Fruit fly (Drosophila melanogaster) whole organism, embryonic: ENCODE results near the gene CheB98a.
A peak's percentile ranks its signal among the peaks of the same experiment; 100 is the strongest.

Source experiments
- ATbp ChIP-seq: fragments of 200-800 bp; sonication (Bioruptor generic); optimal IDR thresholded peaks from 2 replicates; lab custom pipeline; 2017; ENCODE audit warnings: missing biosample characterization, mild to moderate bottlenecking, missing genetic modification characterization, missing genetic modification reagents
- Asciz ChIP-seq: fragments of 200-800 bp; sonication (Bioruptor generic); optimal IDR thresholded peaks from 2 replicates; lab custom pipeline; 2017; ENCODE audit warnings: missing biosample characterization, mild to moderate bottlenecking, missing genetic modification characterization, missing genetic modification reagents
- Atf-2 ChIP-seq: fragments of 200-800 bp; sonication (Bioruptor generic); optimal IDR thresholded peaks from 2 replicates; lab custom pipeline; 2016; ENCODE audit warnings: missing biosample characterization, missing genetic modification characterization
- Blimp-1 ChIP-seq: fragments of 200-800 bp; sonication (Bioruptor generic); optimal IDR thresholded peaks from 3 replicates; lab custom pipeline; 2018; ENCODE audit warnings: missing biosample characterization, missing genetic modification characterization, mild to moderate bottlenecking, moderate library complexity, missing genetic modification reagents
- CG10366 ChIP-seq: fragments of 200-800 bp; sonication (Bioruptor generic); IDR thresholded peaks from 2 replicates; pipeline ENCODE4 v1.3.6; 2022; ENCODE audit warnings: missing biosample characterization, missing genetic modification characterization
- CG10543 ChIP-seq: fragments of 200-800 bp; sonication (Bioruptor generic); optimal IDR thresholded peaks from 3 replicates; lab custom pipeline; 2017; ENCODE audit warnings: missing biosample characterization, mild to moderate bottlenecking, missing genetic modification characterization, moderate library complexity
- CG10654 ChIP-seq: fragments of 200-800 bp; sonication (Bioruptor generic); optimal IDR thresholded peaks from 2 replicates; lab custom pipeline; 2016; ENCODE audit warnings: missing biosample characterization, missing genetic modification characterization
- CG11723 ChIP-seq: fragments of 200-800 bp; sonication (Bioruptor generic); optimal IDR thresholded peaks from 2 replicates; lab custom pipeline; 2017; ENCODE audit warnings: missing biosample characterization, mild to moderate bottlenecking, missing genetic modification characterization
- CG12104 ChIP-seq: fragments of 200-800 bp; sonication (Bioruptor generic); optimal IDR thresholded peaks from 3 replicates; lab custom pipeline; 2016; ENCODE audit warnings: missing biosample characterization, missing genetic modification characterization
- CG1233 ChIP-seq: fragments of 200-800 bp; sonication (Bioruptor generic); optimal IDR thresholded peaks from 4 replicates; lab custom pipeline; 2018; ENCODE audit warnings: missing biosample characterization, mild to moderate bottlenecking, missing genetic modification characterization
- CG12769 ChIP-seq: fragments of 200-800 bp; sonication (Bioruptor generic); optimal IDR thresholded peaks from 2 replicates; lab custom pipeline; 2019; ENCODE audit warnings: missing biosample characterization, mild to moderate bottlenecking, missing genetic modification characterization, moderate library complexity
- CG13775 ChIP-seq: fragments of 200-800 bp; sonication (Bioruptor generic); optimal IDR thresholded peaks from 3 replicates; lab custom pipeline; 2017; ENCODE audit warnings: missing biosample characterization, mild to moderate bottlenecking, missing genetic modification characterization
- CG15601 ChIP-seq: fragments of 200-800 bp; sonication (Bioruptor generic); optimal IDR thresholded peaks from 3 replicates; lab custom pipeline; 2019; ENCODE audit warnings: missing biosample characterization, mild to moderate bottlenecking, missing genetic modification characterization, moderate library complexity
- CG16815 ChIP-seq: fragments of 200-800 bp; sonication (Bioruptor generic); optimal IDR thresholded peaks from 3 replicates; lab custom pipeline; 2017; ENCODE audit warnings: missing biosample characterization, mild to moderate bottlenecking, missing genetic modification characterization
- CG17568 ChIP-seq: fragments of 200-800 bp; sonication (Bioruptor generic); optimal IDR thresholded peaks from 2 replicates; lab custom pipeline; 2018; ENCODE audit warnings: missing biosample characterization, mild to moderate bottlenecking, missing genetic modification characterization, moderate library complexity
- CG1792 ChIP-seq: fragments of 200-800 bp; sonication (Bioruptor generic); optimal IDR thresholded peaks from 2 replicates; lab custom pipeline; 2016; ENCODE audit warnings: missing biosample characterization, missing genetic modification characterization
- CG33557 ChIP-seq: fragments of 200-800 bp; sonication (Bioruptor generic); optimal IDR thresholded peaks from 2 replicates; lab custom pipeline; 2019; ENCODE audit warnings: missing biosample characterization, mild to moderate bottlenecking, missing genetic modification characterization, moderate library complexity
- CG3995 ChIP-seq: fragments of 200-800 bp; sonication (Bioruptor generic); optimal IDR thresholded peaks from 3 replicates; lab custom pipeline; 2016; ENCODE audit warnings: missing biosample characterization, missing genetic modification characterization
- CG42726 ChIP-seq: fragments of 200-800 bp; sonication (Bioruptor generic); IDR thresholded peaks from 2 replicates; pipeline ENCODE4 v1.3.6; 2022; ENCODE audit warnings: missing biosample characterization, missing genetic modification characterization; ENCODE audit not compliant: partially characterized antibody
- CG4617 ChIP-seq: fragments of 200-800 bp; sonication (Bioruptor generic); optimal IDR thresholded peaks from 3 replicates; lab custom pipeline; 2016; ENCODE audit warnings: missing biosample characterization, missing genetic modification characterization, borderline replicate concordance
- CG6175 ChIP-seq: fragments of 200-800 bp; sonication (Bioruptor generic); IDR thresholded peaks from 3 replicates; pipeline ENCODE4 v1.3.6; 2022; ENCODE audit warnings: missing biosample characterization, missing genetic modification characterization
- CG7963 ChIP-seq: fragments of 200-800 bp; sonication (Bioruptor generic); IDR thresholded peaks from 3 replicates; pipeline ENCODE4 v1.3.6; 2022; ENCODE audit warnings: missing biosample characterization, missing genetic modification characterization; ENCODE audit not compliant: partially characterized antibody
- CG8281 ChIP-seq: fragments of 200-800 bp; sonication (Bioruptor generic); optimal IDR thresholded peaks from 2 replicates; lab custom pipeline; 2018; ENCODE audit warnings: missing biosample characterization, mild to moderate bottlenecking, missing genetic modification characterization, moderate library complexity
- CG8359 ChIP-seq: fragments of 200-800 bp; sonication (Bioruptor generic); optimal IDR thresholded peaks from 2 replicates; lab custom pipeline; 2017; ENCODE audit warnings: missing biosample characterization, mild to moderate bottlenecking, missing genetic modification characterization, borderline replicate concordance
- CG8478 ChIP-seq: fragments of >200 bp; optimal IDR thresholded peaks from 2 replicates; lab custom pipeline; 2018
- CG8765 ChIP-seq: fragments of 200-800 bp; sonication (Bioruptor generic); IDR thresholded peaks from 2 replicates; pipeline ENCODE4 v1.3.6; 2022; ENCODE audit warnings: missing biosample characterization, missing genetic modification characterization
- CG8924 ChIP-seq: fragments of 200-800 bp; optimal IDR thresholded peaks from 3 replicates; lab custom pipeline; 2019; ENCODE audit warnings: missing biosample characterization, mild to moderate bottlenecking, missing genetic modification characterization, moderate library complexity
- CG8944 ChIP-seq: fragments of 200-800 bp; sonication (Bioruptor generic); optimal IDR thresholded peaks from 3 replicates; lab custom pipeline; 2016; ENCODE audit warnings: missing biosample characterization, missing genetic modification characterization
- Deaf1 ChIP-seq: fragments of 200-800 bp; optimal IDR thresholded peaks from 3 replicates; lab custom pipeline; 2019; ENCODE audit warnings: missing biosample characterization, mild to moderate bottlenecking, missing genetic modification characterization, moderate library complexity
- Fer1 ChIP-seq: fragments of 200-800 bp; sonication (Bioruptor generic); optimal IDR thresholded peaks from 2 replicates; lab custom pipeline; 2017; ENCODE audit warnings: missing biosample characterization, mild to moderate bottlenecking, missing genetic modification characterization
- Hr3 ChIP-seq: fragments of 200-800 bp; sonication (Bioruptor generic); optimal IDR thresholded peaks from 3 replicates; lab custom pipeline; 2016; ENCODE audit warnings: missing biosample characterization, missing genetic modification characterization
- Mes4 ChIP-seq: fragments of 200-800 bp; sonication (Bioruptor generic); optimal IDR thresholded peaks from 2 replicates; lab custom pipeline; 2016; ENCODE audit warnings: missing biosample characterization, missing genetic modification characterization
- Neu2 ChIP-seq: fragments of 200-800 bp; sonication (Bioruptor generic); optimal IDR thresholded peaks from 3 replicates; lab custom pipeline; 2016; ENCODE audit warnings: missing biosample characterization, missing genetic modification characterization, borderline replicate concordance
- Sox100B ChIP-seq: fragments of 200-800 bp; sonication (Bioruptor generic); optimal IDR thresholded peaks from 3 replicates; lab custom pipeline; 2018; ENCODE audit warnings: missing biosample characterization, mild to moderate bottlenecking, missing genetic modification characterization
- ac ChIP-seq: fragments of 200-800 bp; sonication (Bioruptor generic); optimal IDR thresholded peaks from 3 replicates; lab custom pipeline; 2017; ENCODE audit warnings: missing biosample characterization, mild to moderate bottlenecking, missing genetic modification characterization
- bsh ChIP-seq, 2 experiments: fragments of 200-800 bp; sonication (Bioruptor generic); optimal IDR thresholded peaks; 2 replicates each; lab custom pipeline; 2017 to 2018; ENCODE audit warnings: mild to moderate bottlenecking in 2 of 2, missing biosample characterization in 2 of 2, missing genetic modification characterization in 2 of 2, moderate library complexity in 1 of 2
- cg ChIP-seq: fragments of 200-800 bp; sonication (Bioruptor generic); optimal IDR thresholded peaks from 3 replicates; lab custom pipeline; 2019; ENCODE audit warnings: missing biosample characterization, mild to moderate bottlenecking, missing genetic modification characterization, moderate library complexity
- crc ChIP-seq: fragments of 200-800 bp; sonication (Bioruptor generic); optimal IDR thresholded peaks from 2 replicates; lab custom pipeline; 2016; ENCODE audit warnings: missing biosample characterization, missing genetic modification characterization
- da ChIP-seq: fragments of 200-800 bp; sonication (Bioruptor generic); optimal IDR thresholded peaks from 2 replicates; lab custom pipeline; 2016; ENCODE audit warnings: missing biosample characterization, missing genetic modification characterization
- gsb-n ChIP-seq: fragments of 200-800 bp; sonication (Bioruptor generic); optimal IDR thresholded peaks from 3 replicates; lab custom pipeline; 2018; ENCODE audit warnings: missing biosample characterization, mild to moderate bottlenecking, missing genetic modification characterization
- hb ChIP-seq: fragments of 200-800 bp; sonication (Bioruptor generic); IDR thresholded peaks from 3 replicates; pipeline ENCODE4 v1.3.6; 2022; ENCODE audit warnings: missing biosample characterization, missing genetic modification characterization; ENCODE audit not compliant: partially characterized antibody
- lilli ChIP-seq: fragments of 200-800 bp; sonication (Bioruptor generic); optimal IDR thresholded peaks from 3 replicates; lab custom pipeline; 2016; ENCODE audit warnings: missing biosample characterization, missing genetic modification characterization
- mirr ChIP-seq: fragments of 200-800 bp; sonication (Bioruptor generic); optimal IDR thresholded peaks from 3 replicates; lab custom pipeline; 2018; ENCODE audit warnings: missing biosample characterization, mild to moderate bottlenecking, missing genetic modification characterization
- mld ChIP-seq: fragments of 200-800 bp; sonication (Bioruptor generic); IDR thresholded peaks from 3 replicates; pipeline ENCODE4 v1.3.6; 2022; ENCODE audit warnings: missing biosample characterization, missing genetic modification characterization; ENCODE audit not compliant: partially characterized antibody
- pfk ChIP-seq: fragments of 200-800 bp; sonication (Bioruptor generic); optimal IDR thresholded peaks from 2 replicates; lab custom pipeline; 2018; ENCODE audit warnings: missing biosample characterization, mild to moderate bottlenecking, missing genetic modification characterization, moderate library complexity
- shn ChIP-seq: fragments of 200-800 bp; sonication (Bioruptor generic); optimal IDR thresholded peaks from 3 replicates; lab custom pipeline; 2016; ENCODE audit warnings: missing biosample characterization, missing genetic modification characterization
- trh ChIP-seq: fragments of 200-800 bp; sonication (Bioruptor generic); optimal IDR thresholded peaks from 2 replicates; lab custom pipeline; 2016; ENCODE audit warnings: missing biosample characterization, missing genetic modification characterization
- tx ChIP-seq: fragments of 200-800 bp; sonication (Bioruptor generic); optimal IDR thresholded peaks from 2 replicates; lab custom pipeline; 2016; ENCODE audit warnings: missing biosample characterization, missing genetic modification characterization

CheB98a gene

dm6 chr3R:28819555-28820305 is 13.2 kb downstream of the CheB98a start, which contains the start of the genes CG1523 and CG1647 (continued):
- TF ChIP-seq CG8359 (GFP tag; lab: Kevin White, UChicago): no peak
- no peak for TF ChIP-seq Neu2 (GFP tag; lab: Kevin White, UChicago)
- no peak for TF ChIP-seq CG12769 (tag; lab: Kevin White, UChicago)
- TF ChIP-seq CG10543: peak; percentile 74
- peak; percentile 18; the same call in 1 of the 3 replicates for TF ChIP-seq CG7963 (GFP tag; lab: Robert Waterston, UW)
- peak; percentile 79 for TF ChIP-seq CG13775
- TF ChIP-seq CG17568 (GFP tag; lab: Kevin White, UChicago): no peak
- no peak for TF ChIP-seq CG8478 (lab: Kevin White, UChicago)
- TF ChIP-seq Sox100B (GFP tag; lab: Kevin White, UChicago): no peak
- TF ChIP-seq Blimp-1 (GFP tag; lab: Kevin White, UChicago): no peak
- TF ChIP-seq CG8924 (tag; lab: Kevin White, UChicago): peak; percentile 79
- TF ChIP-seq CG16815 (GFP tag; lab: Kevin White, UChicago): peak; percentile 47
- peak; percentile 22 for TF ChIP-seq CG3995
- TF ChIP-seq tx (GFP tag; lab: Kevin White, UChicago): peak; percentile 33
- peak; percentile 51; the same call in 1 of the 2 replicates for TF ChIP-seq CG10366 (GFP tag; lab: Robert Waterston, UW)
- TF ChIP-seq CG1233 (GFP tag; lab: Kevin White, UChicago): peak; percentile 70
- TF ChIP-seq CG10654: peak; percentile 52
- TF ChIP-seq CG42726 (GFP tag; lab: Robert Waterston, UW): no peak
- TF ChIP-seq Atf-2 (GFP tag; lab: Kevin White, UChicago): peak; percentile 50
- TF ChIP-seq Asciz (GFP tag; lab: Kevin White, UChicago): no peak
- TF ChIP-seq da (GFP tag; lab: Kevin White, UChicago): no peak
- TF ChIP-seq CG1792 (GFP tag; lab: Kevin White, UChicago): peak; percentile 21
- TF ChIP-seq CG11723: no peak
- peak; percentile 31; the same call in 1 of the 2 replicates for TF ChIP-seq CG8765 (GFP tag; lab: Robert Waterston, UW)
- peak; percentile 40 for TF ChIP-seq Hr3 (GFP tag; lab: Kevin White, UChicago)
- TF ChIP-seq CG8944 (GFP tag; lab: Kevin White, UChicago): peak; percentile 61
- TF ChIP-seq trh (GFP tag; lab: Kevin White, UChicago): no peak
- TF ChIP-seq CG6175 (GFP tag; lab: Robert Waterston, UW): no peak
- TF ChIP-seq gsb-n: no peak
- TF ChIP-seq Mes4 (GFP tag; lab: Kevin White, UChicago): peak; percentile 33
- TF ChIP-seq lilli (GFP tag; lab: Kevin White, UChicago): peak; percentile 76
- TF ChIP-seq CG33557 (GFP tag; lab: Kevin White, UChicago): peak; percentile 84
- no peak for TF ChIP-seq Deaf1 (tag; lab: Kevin White, UChicago)
- TF ChIP-seq ATbp (GFP tag; lab: Kevin White, UChicago): peak; percentile 37
- TF ChIP-seq pfk: no peak
- TF ChIP-seq shn (GFP tag; lab: Kevin White, UChicago): peak; percentile 60
- TF ChIP-seq CG15601 (tag; lab: Kevin White, UChicago): no peak
- no peak for TF ChIP-seq hb
- no peak for TF ChIP-seq mirr (GFP tag; lab: Kevin White, UChicago)
- peak; percentile 44 for TF ChIP-seq crc (GFP tag; lab: Kevin White, UChicago)
- TF ChIP-seq CG8281: no peak
- no peak for TF ChIP-seq cg (GFP tag; lab: Kevin White, UChicago)
- TF ChIP-seq ac: no peak
- TF ChIP-seq Fer1 (GFP tag; lab: Kevin White, UChicago): peak; percentile 59
- TF ChIP-seq bsh (GFP tag; optimal IDR thresholded peaks at IDR 0.05; lab: Kevin White, UChicago): peak in 1 of 2 experiments; percentile 69
- TF ChIP-seq CG12104 (GFP tag; lab: Kevin White, UChicago): peak; percentile 48
- TF ChIP-seq CG4617: peak; percentile 67
- no peak for TF ChIP-seq mld (GFP tag; lab: Robert Waterston, UW)
